Worm (Caenorhabditis elegans): ENCODE measurements around the gene let-2.

DNA sequence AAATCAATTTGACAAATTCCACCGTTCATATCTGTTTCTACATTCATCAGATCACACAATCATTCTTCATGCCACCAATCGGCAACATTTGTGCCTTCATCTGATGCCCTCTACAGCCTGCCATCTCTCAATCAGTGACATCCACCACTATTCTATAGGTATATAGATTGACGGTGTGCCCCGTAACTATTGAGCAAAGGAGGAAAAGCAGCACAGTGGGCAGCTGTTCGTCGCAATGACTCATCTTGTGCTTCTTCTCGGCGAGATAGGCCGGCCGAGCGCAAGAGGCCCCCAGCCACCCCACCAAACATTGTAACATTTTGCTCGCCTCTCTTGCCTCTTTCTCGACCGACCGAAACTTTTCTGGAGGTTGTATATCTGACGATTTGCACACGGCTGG lies 3.0 kb upstream of the let-2 start:
- peak; percentile 6 for TF ChIP-seq hmg-4 (GFP tag; optimal IDR thresholded peaks at IDR 0.05)
- no peak for TF ChIP-seq ets-7 (tag; optimal IDR thresholded peaks at IDR 0.05)
- no peak for TF ChIP-seq ama-1 (optimal IDR thresholded peaks at IDR 0.05)
- TF ChIP-seq ceh-13 (GFP tag; optimal IDR thresholded peaks at IDR 0.05) = no peak
- TF ChIP-seq F13C5.2 (tag; optimal IDR thresholded peaks at IDR 0.05) = no peak
